Worm (Caenorhabditis elegans) whole organism, L4 larva: ENCODE measurements around the gene cap-1.

ENCODE experiments used
- D1046.2 ChIP-seq: fragments of 200-800 bp; sonication (Bioruptor generic); IDR thresholded peaks from 2 replicates; pipeline ENCODE4 v1.3.6; 2022; ENCODE audit warnings: missing genetic modification characterization, missing compliant biosample characterization
- F26F4.8 ChIP-seq: fragments of 200-800 bp; sonication (Bioruptor generic); conservative IDR thresholded peaks from 2 replicates; pipeline ENCODE4 v1.3.6; 2022; ENCODE audit warnings: missing genetic modification characterization, missing compliant biosample characterization
- R02D3.7 ChIP-seq: fragments of 150-350 bp; sonication (generic microtip); optimal IDR thresholded peaks from 3 replicates; lab custom pipeline; 2014; ENCODE audit warnings: missing biosample characterization, missing genetic modification characterization
- T20F7.1 ChIP-seq: fragments of 200-800 bp; sonication (Bioruptor generic); optimal IDR thresholded peaks from 2 replicates; lab custom pipeline; 2018; ENCODE audit warnings: mild to moderate bottlenecking, missing genetic modification characterization, missing compliant biosample characterization
- Y48G9A.11 ChIP-seq: fragments of 200-800 bp; sonication (Bioruptor generic); IDR thresholded peaks from 2 replicates; pipeline ENCODE4 v1.3.6; 2022; ENCODE audit warnings: missing genetic modification reagents, missing genetic modification characterization, missing compliant biosample characterization
- aha-1 ChIP-seq: fragments of 150-350 bp; peaks from one replicate; lab custom pipeline; 2014; ENCODE audit warnings: missing biosample characterization, missing genetic modification characterization
- attf-4 ChIP-seq: sonication (generic microtip); optimal IDR thresholded peaks from 3 replicates; lab custom pipeline; 2017; ENCODE audit warnings: missing biosample characterization, missing genetic modification characterization
- ceh-32 ChIP-seq: sonication (generic microtip); optimal IDR thresholded peaks from 2 replicates; lab custom pipeline; 2016; ENCODE audit warnings: mild to moderate bottlenecking, missing genetic modification characterization, missing compliant biosample characterization; ENCODE audit not compliant: poor library complexity
- ceh-62 ChIP-seq: sonication (generic microtip); optimal IDR thresholded peaks from 2 replicates; lab custom pipeline; 2017; ENCODE audit warnings: missing biosample characterization, missing genetic modification characterization
- ceh-82 ChIP-seq: sonication (generic microtip); optimal IDR thresholded peaks from 2 replicates; lab custom pipeline; 2017; ENCODE audit warnings: missing biosample characterization, missing genetic modification characterization
- ces-1 ChIP-seq: fragments of 150-350 bp; sonication (generic microtip); optimal IDR thresholded peaks from 4 replicates; lab custom pipeline; 2014; ENCODE audit warnings: missing biosample characterization, missing genetic modification reagents, missing genetic modification characterization
- daf-12 ChIP-seq: fragments of 150-350 bp; optimal IDR thresholded peaks from 2 replicates; lab custom pipeline; 2014; ENCODE audit warnings: missing biosample characterization, missing genetic modification reagents, missing genetic modification characterization
- daf-19 ChIP-seq: fragments of 200-800 bp; sonication (Bioruptor generic); conservative IDR thresholded peaks from 2 replicates; pipeline ENCODE4 v1.3.6; 2022; ENCODE audit warnings: missing genetic modification characterization, missing compliant biosample characterization
- daf-8 ChIP-seq: fragments of 200-800 bp; sonication (Bioruptor generic); IDR thresholded peaks from 2 replicates; pipeline ENCODE4 v1.3.6; 2022; ENCODE audit warnings: missing genetic modification characterization, missing compliant biosample characterization
- dve-1 ChIP-seq: sonication (generic microtip); optimal IDR thresholded peaks from 2 replicates; lab custom pipeline; 2017; ENCODE audit warnings: antibody characterized with exemption, mild to moderate bottlenecking, missing genetic modification characterization, missing compliant biosample characterization; ENCODE audit not compliant: insufficient read depth
- egl-27 ChIP-seq: sonication (generic microtip); optimal IDR thresholded peaks from 3 replicates; lab custom pipeline; 2017; ENCODE audit warnings: missing biosample characterization, missing genetic modification reagents, missing genetic modification characterization
- gei-8 ChIP-seq: fragments of 200-800 bp; sonication (Bioruptor generic); optimal IDR thresholded peaks from 2 replicates; lab custom pipeline; 2018; ENCODE audit warnings: mild to moderate bottlenecking, missing genetic modification characterization, missing compliant biosample characterization
- hlh-11 ChIP-seq: fragments of 200-800 bp; sonication (Bioruptor generic); optimal IDR thresholded peaks from 2 replicates; lab custom pipeline; 2018; ENCODE audit warnings: mild to moderate bottlenecking, missing genetic modification characterization, missing compliant biosample characterization
- hmg-1.1 ChIP-seq: fragments of 200-800 bp; sonication (Bioruptor generic); IDR thresholded peaks from 2 replicates; pipeline ENCODE4 v1.3.6; 2022; ENCODE audit warnings: missing genetic modification reagents, missing genetic modification characterization, missing compliant biosample characterization
- lin-13 ChIP-seq: fragments of 150-350 bp; optimal IDR thresholded peaks from 2 replicates; lab custom pipeline; 2014; ENCODE audit warnings: missing biosample characterization, missing genetic modification reagents, missing genetic modification characterization
- lin-29 ChIP-seq: fragments of 200-800 bp; sonication (Bioruptor generic); IDR thresholded peaks from 2 replicates; pipeline ENCODE4 v1.3.6; 2022; ENCODE audit warnings: missing genetic modification reagents, missing genetic modification characterization, missing compliant biosample characterization
- lin-38 ChIP-seq: fragments of 200-800 bp; sonication (Bioruptor generic); IDR thresholded peaks from 2 replicates; pipeline ENCODE4 v1.3.6; 2022; ENCODE audit warnings: missing genetic modification reagents, missing genetic modification characterization, missing compliant biosample characterization
- lsy-2 ChIP-seq, 2 experiments: fragments of 150-350 bp in 1 of 2; sonication (generic microtip) in 1 of 2; optimal IDR thresholded peaks; 2 replicates each; lab custom pipeline; 2014 to 2017; ENCODE audit warnings: missing biosample characterization in 2 of 2, missing genetic modification characterization in 2 of 2
- madf-9 ChIP-seq: fragments of 200-800 bp; sonication (Bioruptor generic); conservative IDR thresholded peaks from 2 replicates; pipeline ENCODE4 v1.3.6; 2022; ENCODE audit warnings: missing genetic modification reagents, missing genetic modification characterization, missing compliant biosample characterization
- mdl-1 ChIP-seq, 2 experiments: fragments of 150-350 bp in 1 of 2; sonication (generic microtip) in 1 of 2; optimal IDR thresholded peaks; 2 replicates each; lab custom pipeline; 2014 to 2017; ENCODE audit warnings: missing biosample characterization in 2 of 2, missing genetic modification characterization in 2 of 2
- mxl-3 ChIP-seq: fragments of 200-800 bp; sonication (Bioruptor generic); optimal IDR thresholded peaks from 2 replicates; lab custom pipeline; 2018; ENCODE audit warnings: mild to moderate bottlenecking, missing genetic modification characterization, missing compliant biosample characterization
- nhr-10 ChIP-seq: fragments of 150-350 bp; optimal IDR thresholded peaks from 2 replicates; lab custom pipeline; 2014; ENCODE audit warnings: missing biosample characterization, missing genetic modification characterization
- nhr-11 ChIP-seq: fragments of 150-350 bp; optimal IDR thresholded peaks from 2 replicates; lab custom pipeline; 2014; ENCODE audit warnings: missing biosample characterization, missing genetic modification characterization
- nhr-111 ChIP-seq: fragments of 200-800 bp; sonication (Bioruptor generic); optimal IDR thresholded peaks from 2 replicates; lab custom pipeline; 2018; ENCODE audit warnings: mild to moderate bottlenecking, missing genetic modification characterization, missing compliant biosample characterization
- nhr-28 ChIP-seq: fragments of 150-350 bp; optimal IDR thresholded peaks from 2 replicates; lab custom pipeline; 2014; ENCODE audit warnings: missing biosample characterization, missing genetic modification characterization
- nhr-41 ChIP-seq: fragments of 200-800 bp; sonication (Bioruptor generic); IDR thresholded peaks from 2 replicates; pipeline ENCODE4 v1.3.6; 2022; ENCODE audit warnings: missing genetic modification reagents, missing genetic modification characterization, missing compliant biosample characterization
- nhr-48 ChIP-seq: sonication (generic microtip); optimal IDR thresholded peaks from 2 replicates; lab custom pipeline; 2016; ENCODE audit warnings: mild to moderate bottlenecking, missing genetic modification characterization, missing compliant biosample characterization
- nhr-76 ChIP-seq: fragments of 150-350 bp; optimal IDR thresholded peaks from 2 replicates; lab custom pipeline; 2014; ENCODE audit warnings: missing biosample characterization, missing genetic modification characterization
- php-3 ChIP-seq: fragments of 200-800 bp; sonication (Bioruptor generic); IDR thresholded peaks from 2 replicates; pipeline ENCODE4 v1.3.6; 2022; ENCODE audit warnings: missing genetic modification reagents, missing genetic modification characterization, missing compliant biosample characterization
- pqm-1 ChIP-seq: sonication (generic microtip); optimal IDR thresholded peaks from 2 replicates; lab custom pipeline; 2017; ENCODE audit warnings: missing biosample characterization, missing genetic modification characterization
- rbr-2 ChIP-seq: sonication (generic microtip); optimal IDR thresholded peaks from 2 replicates; lab custom pipeline; 2016; ENCODE audit warnings: missing genotype, missing genetic modification characterization, missing compliant biosample characterization
- sdz-12 ChIP-seq: fragments of 200-800 bp; sonication (Bioruptor generic); optimal IDR thresholded peaks from 2 replicates; lab custom pipeline; 2018; ENCODE audit warnings: mild to moderate bottlenecking, missing genetic modification characterization, missing compliant biosample characterization
- skn-1 ChIP-seq: fragments of 150-350 bp; optimal IDR thresholded peaks from 2 replicates; lab custom pipeline; 2014; ENCODE audit warnings: missing biosample characterization, missing genetic modification characterization
- tra-1 ChIP-seq: fragments of 200-800 bp; sonication (Bioruptor generic); IDR thresholded peaks from 2 replicates; pipeline ENCODE4 v1.3.6; 2022; ENCODE audit warnings: missing genetic modification reagents, missing genetic modification characterization, missing compliant biosample characterization
- unc-62 ChIP-seq, 3 experiments: fragments of 150-350 bp in 1 of 3; sonication (generic microtip); optimal IDR thresholded peaks in 2 of 3; peaks in 1 of 3; 1 replicate in 1 of 3; 2 replicates in 2 of 3; lab custom pipeline; 2014 to 2017; ENCODE audit warnings: missing biosample characterization in 3 of 3, missing genetic modification characterization in 3 of 3, missing genetic modification reagents in 3 of 3, missing genotype in 1 of 3

Gene cap-1

DNA sequence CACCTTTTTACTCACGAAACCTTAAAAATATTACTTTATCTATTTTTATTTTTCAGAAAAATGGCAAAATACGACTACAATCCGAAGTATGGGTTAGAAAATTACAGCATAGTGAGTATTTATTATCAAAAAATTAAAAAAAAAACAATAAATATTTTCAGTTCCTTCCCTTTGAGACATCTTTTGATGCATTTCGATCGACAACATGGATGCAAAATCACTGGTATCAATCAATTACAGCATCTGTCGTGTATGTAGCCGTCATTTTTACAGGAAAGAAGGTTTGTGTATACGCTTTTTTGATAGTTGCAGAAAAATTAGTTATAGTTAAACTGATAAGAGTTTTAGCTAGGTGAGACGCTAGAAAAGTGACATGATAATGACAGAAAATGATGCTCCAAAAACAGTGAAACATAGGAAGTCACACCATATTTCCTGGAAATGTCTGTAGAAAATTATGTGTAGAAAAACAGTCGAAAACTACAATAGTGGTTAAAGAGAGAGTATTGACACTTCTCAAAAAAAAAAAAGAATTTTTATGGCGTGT lies 7.7 kb upstream of the cap-1 start, which contains the start of gene elo-3 (continued):
- TF ChIP-seq unc-62 (GFP tag; optimal IDR thresholded peaks at IDR 0.05 in 1 of 2; lab: Kevin White, UChicago) (peak in 1 of 2 experiments; percentile 68), unc-62 (tag; optimal IDR thresholded peaks at IDR 0.05; lab: Kevin White, UChicago) (no peak), gei-8 (no peak), T20F7.1 (GFP tag; lab: Kevin White, UChicago) (no peak), hlh-11 (tag; lab: Kevin White, UChicago) (peak; percentile 15), ceh-82 (no peak), nhr-11 (tag; lab: Kevin White, UChicago) (no peak), nhr-10 (no peak), Y48G9A.11 (no peak), nhr-28 (peak; percentile 67), R02D3.7 (no peak), nhr-111 (no peak), nhr-76 (no peak), daf-19 (GFP tag; lab: Robert Waterston, UW) (no peak), lin-29 (no peak), dve-1 (tag; lab: Kevin White, UChicago) (no peak), pqm-1 (tag; lab: Kevin White, UChicago) (peak; percentile 75), tra-1 (peak; percentile 77; the same call in 1 of the 2 replicates)

DNA sequence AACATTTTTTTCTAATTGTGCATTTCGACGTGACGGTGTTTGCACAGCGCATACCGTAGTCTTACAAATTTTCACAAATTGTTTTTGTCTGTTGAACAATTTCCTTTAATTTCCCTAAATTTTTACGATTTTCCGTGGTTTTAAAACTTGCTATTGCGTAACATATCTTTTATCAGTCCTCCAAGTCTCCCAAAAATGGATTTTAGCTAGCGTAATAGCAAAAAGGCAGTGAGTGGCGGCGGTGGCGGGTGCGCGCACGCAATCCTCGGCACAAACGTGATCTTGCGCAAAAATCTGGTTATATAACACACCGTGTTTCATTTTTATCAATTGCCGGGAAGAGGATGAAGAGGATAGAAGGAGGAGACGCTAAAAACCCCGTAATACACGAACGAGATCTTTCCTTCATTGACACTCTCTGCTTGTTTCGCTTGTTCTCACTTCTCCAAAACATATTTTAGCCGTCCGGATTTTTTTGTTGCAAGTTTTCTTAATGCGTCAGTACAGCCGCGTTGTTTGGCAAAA lies 6.3 kb upstream of the cap-1 start:
- peak; percentile 52 for TF ChIP-seq mxl-3 (GFP tag; lab: Kevin White, UChicago)
- no peak for TF ChIP-seq skn-1 (tag; lab: Kevin White, UChicago)
- no peak for TF ChIP-seq attf-4 (tag; lab: Kevin White, UChicago)
- TF ChIP-seq lsy-2 (tag; optimal IDR thresholded peaks at IDR 0.05; lab: Kevin White, UChicago), result peak in 1 of 2 experiments; percentile 26
- no peak for TF ChIP-seq lin-38 (GFP tag; lab: Robert Waterston, UW)
- no peak for TF ChIP-seq T20F7.1 (GFP tag; lab: Kevin White, UChicago)
- no peak for TF ChIP-seq ces-1 (GFP tag; lab: Kevin White, UChicago)
- no peak for TF ChIP-seq D1046.2 (GFP tag; lab: Robert Waterston, UW)
- no peak for TF ChIP-seq mdl-1 (tag; optimal IDR thresholded peaks at IDR 0.05; lab: Kevin White, UChicago)
- no peak for TF ChIP-seq madf-9 (GFP tag; lab: Robert Waterston, UW)
- no peak for TF ChIP-seq daf-8 (GFP tag; lab: Robert Waterston, UW)
- TF ChIP-seq rbr-2, result no peak
- TF ChIP-seq nhr-28, result no peak
- TF ChIP-seq php-3 (GFP tag; lab: Robert Waterston, UW), result 0 out of 2 replicates have a peak, but pooled peaks have one; percentile 7
- no peak for TF ChIP-seq daf-12 (tag; lab: Kevin White, UChicago)
- TF ChIP-seq hlh-11 (tag; lab: Kevin White, UChicago), result peak; percentile 20
- TF ChIP-seq lin-13 (GFP tag; lab: Kevin White, UChicago), result no peak
- no peak for TF ChIP-seq F26F4.8 (GFP tag; lab: Robert Waterston, UW)
- TF ChIP-seq ceh-62 (tag; lab: Kevin White, UChicago), result no peak
- TF ChIP-seq hmg-1.1, result no peak
- TF ChIP-seq sdz-12 (GFP tag; lab: Kevin White, UChicago), result no peak
- no peak for TF ChIP-seq nhr-41 (GFP tag; lab: Robert Waterston, UW)
- TF ChIP-seq aha-1, result no peak
- TF ChIP-seq nhr-48 (tag; lab: Kevin White, UChicago), result peak; percentile 31
- TF ChIP-seq egl-27 (tag; lab: Kevin White, UChicago), result no peak
- peak in 1 of 2 experiments; percentile 17 for TF ChIP-seq unc-62 (GFP tag; optimal IDR thresholded peaks at IDR 0.05 in 1 of 2; lab: Kevin White, UChicago)
- no peak for TF ChIP-seq unc-62 (tag; optimal IDR thresholded peaks at IDR 0.05; lab: Kevin White, UChicago)
- TF ChIP-seq nhr-11 (tag; lab: Kevin White, UChicago), result no peak
- no peak for TF ChIP-seq ceh-32
- TF ChIP-seq, all 104 proteins: peak for 6
